Worm (Caenorhabditis elegans) whole organism, young adult: ENCODE results near the gene R148.3.

Experiments used
- F23B12.7 ChIP-seq: sonication (generic microtip); optimal IDR thresholded peaks from 2 replicates; lab custom pipeline; 2017; ENCODE audit warnings: missing genetic modification characterization, mild to moderate bottlenecking, missing compliant biosample characterization, antibody characterized with exemption, moderate library complexity; ENCODE audit not compliant: insufficient read depth
- F49E8.2 ChIP-seq: sonication (generic microtip); optimal IDR thresholded peaks from 3 replicates; lab custom pipeline; 2017; ENCODE audit warnings: missing genetic modification characterization, mild to moderate bottlenecking, missing compliant biosample characterization, antibody characterized with exemption, moderate library complexity; ENCODE audit not compliant: insufficient read depth
- atf-7 ChIP-seq: sonication (generic microtip); optimal IDR thresholded peaks from 2 replicates; lab custom pipeline; 2017; ENCODE audit warnings: mild to moderate bottlenecking, missing genetic modification characterization, missing compliant biosample characterization
- attf-6 ChIP-seq: fragments of 200-800 bp; sonication (Bioruptor generic); IDR thresholded peaks from 2 replicates; pipeline ENCODE4 v1.3.6; 2022; ENCODE audit warnings: missing genetic modification reagents, missing genetic modification characterization, missing compliant biosample characterization
- cebp-1 ChIP-seq, 2 experiments: fragments of 200-800 bp in 1 of 2; sonication (Bioruptor generic) in 1 of 2; sonication (generic microtip) in 1 of 2; IDR thresholded peaks in 1 of 2; optimal IDR thresholded peaks in 1 of 2; 2 replicates each; pipeline versions ENCODE4 v1.3.6 to Lab custom; 2017 to 2022; ENCODE audit warnings: missing compliant biosample characterization in 2 of 2, missing genetic modification characterization in 2 of 2, mild to moderate bottlenecking in 1 of 2, missing genetic modification reagents in 1 of 2, moderate library complexity in 1 of 2
- fkh-3 ChIP-seq: sonication (generic microtip); optimal IDR thresholded peaks from 2 replicates; lab custom pipeline; 2016; ENCODE audit warnings: mild to moderate bottlenecking, missing genetic modification characterization, missing compliant biosample characterization
- hsf-1 ChIP-seq: fragments of 200-800 bp; sonication (Bioruptor generic); IDR thresholded peaks from 2 replicates; pipeline ENCODE4 v1.3.6; 2022; ENCODE audit warnings: missing genetic modification reagents, missing genetic modification characterization, missing compliant biosample characterization
- lin-35 ChIP-seq, 3 experiments: fragments of 150-350 bp in 2 of 3; sonication (generic microtip) in 1 of 3; optimal IDR thresholded peaks; 2 replicates each; lab custom pipeline; 2014 to 2018; ENCODE audit warnings: missing biosample characterization in 3 of 3, missing genetic modification characterization in 3 of 3, missing genetic modification reagents in 3 of 3
- madf-10 ChIP-seq: sonication (generic microtip); optimal IDR thresholded peaks from 2 replicates; lab custom pipeline; 2016; ENCODE audit warnings: mild to moderate bottlenecking, missing genetic modification characterization, missing compliant biosample characterization
- nfya-2 ChIP-seq: fragments of 200-800 bp; sonication (Bioruptor generic); IDR thresholded peaks from 2 replicates; pipeline ENCODE4 v1.3.6; 2022; ENCODE audit warnings: missing genetic modification reagents, missing genetic modification characterization, missing compliant biosample characterization
- unc-62 ChIP-seq: fragments of 150-350 bp; optimal IDR thresholded peaks from 2 replicates; lab custom pipeline; 2014; ENCODE audit warnings: missing biosample characterization, missing genetic modification reagents, missing genetic modification characterization
- ztf-22 ChIP-seq: fragments of 200-800 bp; sonication (Bioruptor generic); optimal IDR thresholded peaks from 2 replicates; lab custom pipeline; 2018; ENCODE audit warnings: mild to moderate bottlenecking, missing genetic modification characterization, moderate library complexity, missing compliant biosample characterization

- no peak for TF ChIP-seq atf-7 (tag; lab: Kevin White, UChicago)
- no peak for TF ChIP-seq fkh-3 (tag; lab: Kevin White, UChicago)
- no peak for TF ChIP-seq cebp-1 (GFP tag; IDR thresholded peaks at IDR 0.05; lab: Robert Waterston, UW)
- peak; percentile 38 for TF ChIP-seq cebp-1 (tag; optimal IDR thresholded peaks at IDR 0.05; lab: Kevin White, UChicago)
- TF ChIP-seq nfya-2 (GFP tag; lab: Robert Waterston, UW): no peak
- no peak for TF ChIP-seq F23B12.7 (tag; lab: Kevin White, UChicago)
- no peak for TF ChIP-seq attf-6 (GFP tag; lab: Robert Waterston, UW)
- TF ChIP-seq F49E8.2 (tag; lab: Kevin White, UChicago): peak; percentile 41
- TF ChIP-seq unc-62 (GFP tag; lab: Kevin White, UChicago): no peak
- no peak for TF ChIP-seq madf-10 (tag; lab: Kevin White, UChicago)
- no peak for TF ChIP-seq hsf-1 (GFP tag; lab: Robert Waterston, UW)
- peak in 1 of 3 experiments; percentile 28 for TF ChIP-seq lin-35 (GFP tag; optimal IDR thresholded peaks at IDR 0.05; lab: Kevin White, UChicago)
- TF ChIP-seq ztf-22 (GFP tag; lab: Kevin White, UChicago): no peak
These were observed at the start of gene R148.3 for ce11 chrIII:3174985-3175384.
